Worm (Caenorhabditis elegans) whole organism, late embryonic: ENCODE data around the gene F54D5.5.

Experiments
- F13H6.1 ChIP-seq: sonication (generic microtip); optimal IDR thresholded peaks from 2 replicates; lab custom pipeline; 2016; ENCODE audit warnings: missing genetic modification characterization, missing compliant biosample characterization
- ceh-24 ChIP-seq: sonication (generic microtip); optimal IDR thresholded peaks from 2 replicates; lab custom pipeline; 2016; ENCODE audit warnings: mild to moderate bottlenecking, missing genetic modification characterization, missing compliant biosample characterization
- dmd-4 ChIP-seq: sonication (generic microtip); optimal IDR thresholded peaks from 2 replicates; lab custom pipeline; 2016; ENCODE audit warnings: borderline replicate concordance, missing genetic modification characterization, missing compliant biosample characterization
- fkh-10 ChIP-seq: fragments of 150-350 bp; optimal IDR thresholded peaks from 2 replicates; lab custom pipeline; 2014; ENCODE audit warnings: missing biosample characterization, missing genetic modification reagents, missing genetic modification characterization
- lim-6 ChIP-seq: sonication (generic microtip); optimal IDR thresholded peaks from 2 replicates; lab custom pipeline; 2016; ENCODE audit warnings: missing genetic modification characterization, missing compliant biosample characterization
- lin-11 ChIP-seq: fragments of 200-800 bp; sonication (Bioruptor generic); optimal IDR thresholded peaks from 2 replicates; lab custom pipeline; 2018; ENCODE audit warnings: mild to moderate bottlenecking, missing genetic modification characterization, missing compliant biosample characterization
- madf-2 ChIP-seq: sonication (generic microtip); optimal IDR thresholded peaks from 2 replicates; lab custom pipeline; 2017; ENCODE audit warnings: missing genetic modification characterization, missing compliant biosample characterization
- pqm-1 ChIP-seq: sonication (generic microtip); optimal IDR thresholded peaks from 2 replicates; lab custom pipeline; 2016; ENCODE audit warnings: missing genetic modification characterization, missing compliant biosample characterization
- unc-86 ChIP-seq: sonication (generic microtip); optimal IDR thresholded peaks from 2 replicates; lab custom pipeline; 2016; ENCODE audit warnings: missing genetic modification characterization, missing compliant biosample characterization
- zip-5 ChIP-seq: sonication (generic microtip); optimal IDR thresholded peaks from 2 replicates; lab custom pipeline; 2016; ENCODE audit warnings: missing genetic modification characterization, missing compliant biosample characterization

- TF ChIP-seq lin-11 (no peak), zip-5 (tag; lab: Kevin White, UChicago) (no peak), dmd-4 (tag; lab: Kevin White, UChicago) (no peak), madf-2 (tag; lab: Kevin White, UChicago) (no peak), pqm-1 (no peak), F13H6.1 (tag; lab: Kevin White, UChicago) (no peak), ceh-24 (tag; lab: Kevin White, UChicago) (no peak), unc-86 (tag; lab: Kevin White, UChicago) (no peak), fkh-10 (GFP tag; lab: Kevin White, UChicago) (no peak), lim-6 (no peak)
Measured at ce11 chrII:11555634-11556033, 11.2 kb downstream of the F54D5.5 start, which contains the start of gene F54D5.24.
